Worm (Caenorhabditis elegans): Measurements from ENCODE around the gene gst-22.

gst-22 gene

ce11 chrV:16209837-16210236 is 22.2 kb downstream of the gst-22 start, which contains the start of gene oac-15:
oac-15 (minus strand) TSS chrV:16209937.
- TF ChIP-seq skn-1 (tag; optimal IDR thresholded peaks at IDR 0.05) (no peak), ceh-9 (tag; optimal IDR thresholded peaks at IDR 0.05) (no peak), lin-39 (tag; optimal IDR thresholded peaks at IDR 0.05) (no peak)

- TF ChIP-seq skn-1 (tag; optimal IDR thresholded peaks at IDR 0.05) = no peak
- no peak for TF ChIP-seq ztf-4 (tag; optimal IDR thresholded peaks at IDR 0.05)
- no peak for TF ChIP-seq eor-1 (tag; optimal IDR thresholded peaks at IDR 0.05)
- no peak for TF ChIP-seq nhr-237 (tag; optimal IDR thresholded peaks at IDR 0.05)
- TF ChIP-seq zag-1 (tag; optimal IDR thresholded peaks at IDR 0.05) = no peak
- TF ChIP-seq ceh-28 (tag; optimal IDR thresholded peaks at IDR 0.05) = no peak
- no peak for TF ChIP-seq nhr-43 (tag; optimal IDR thresholded peaks at IDR 0.05; ENCODE audit: poor library complexity, severe bottlenecking)
- TF ChIP-seq elt-2 (tag; optimal IDR thresholded peaks at IDR 0.05) = no peak
- no peak for TF ChIP-seq hmg-11 (tag; optimal IDR thresholded peaks at IDR 0.05)
- no peak for TF ChIP-seq nhr-23 (tag; optimal IDR thresholded peaks at IDR 0.05)
- no peak for TF ChIP-seq mdl-1 (tag; optimal IDR thresholded peaks at IDR 0.05)
- TF ChIP-seq fkh-10 (GFP tag; optimal IDR thresholded peaks at IDR 0.05) = no peak
- no peak for TF ChIP-seq lin-15B (tag; optimal IDR thresholded peaks at IDR 0.05)
- no peak for TF ChIP-seq nhr-76 (tag; optimal IDR thresholded peaks at IDR 0.05)
- TF ChIP-seq fos-1 (tag; optimal IDR thresholded peaks at IDR 0.05) = no peak
- no peak for TF ChIP-seq snpc-4 (tag; optimal IDR thresholded peaks at IDR 0.05)
- TF ChIP-seq elt-3 (tag; optimal IDR thresholded peaks at IDR 0.05) = no peak
- TF ChIP-seq nhr-11 (tag; optimal IDR thresholded peaks at IDR 0.05) = no peak
Observed at ce11 chrV:16204888-16205287, 27.2 kb downstream of the gst-22 start, which contains the start of gene irld-26. irld-26 (plus strand) TSS chrV:16205188.

ce11 chrV:16202618-16203017 is 29.5 kb downstream of the gst-22 start, which contains the start of gene F11A5.18:
F11A5.18 (plus strand) TSS chrV:16202918.
- TF ChIP-seq fos-1 (tag; optimal IDR thresholded peaks at IDR 0.05) (no peak), nhr-67 (tag; optimal IDR thresholded peaks at IDR 0.05) (no peak), nhr-237 (tag; optimal IDR thresholded peaks at IDR 0.05) (no peak), hmg-11 (tag; optimal IDR thresholded peaks at IDR 0.05) (no peak), tbx-2 (tag; optimal IDR thresholded peaks at IDR 0.05) (no peak), ztf-11 (tag; optimal IDR thresholded peaks at IDR 0.05) (no peak), unc-62 (GFP tag; optimal IDR thresholded peaks at IDR 0.05) (no peak), R02D3.7 (tag; optimal IDR thresholded peaks at IDR 0.05) (no peak), mml-1 (tag; optimal IDR thresholded peaks at IDR 0.05) (no peak), ceh-28 (tag; optimal IDR thresholded peaks at IDR 0.05) (no peak), fkh-2 (tag; optimal IDR thresholded peaks at IDR 0.05) (no peak), ama-1 (optimal IDR thresholded peaks at IDR 0.05) (no peak), ceh-16 (tag; optimal IDR thresholded peaks at IDR 0.05) (no peak), nhr-28 (tag; optimal IDR thresholded peaks at IDR 0.05) (no peak), nhr-25 (tag; optimal IDR thresholded peaks at IDR 0.05) (no peak), elt-1 (tag; optimal IDR thresholded peaks at IDR 0.05) (no peak), nhr-43 (tag; optimal IDR thresholded peaks at IDR 0.05; ENCODE audit: poor library complexity, severe bottlenecking) (no peak), eor-1 (tag; optimal IDR thresholded peaks at IDR 0.05) (no peak)

ce11 chrV:16201730-16202129 is 30.4 kb downstream of the gst-22 start, which contains the start of gene F11A5.17:
F11A5.17 (plus strand) TSS chrV:16202030.
- TF ChIP-seq lsy-12 (tag; optimal IDR thresholded peaks at IDR 0.05) (no peak), eor-1 (tag; optimal IDR thresholded peaks at IDR 0.05) (no peak), ZK546.5 (tag; optimal IDR thresholded peaks at IDR 0.05) (no peak), snpc-4 (tag; optimal IDR thresholded peaks at IDR 0.05) (no peak), elt-1 (tag; optimal IDR thresholded peaks at IDR 0.05) (no peak), fkh-2 (tag; optimal IDR thresholded peaks at IDR 0.05) (no peak), mdl-1 (tag; optimal IDR thresholded peaks at IDR 0.05) (no peak), nhr-28 (tag; optimal IDR thresholded peaks at IDR 0.05) (no peak), hmg-11 (tag; optimal IDR thresholded peaks at IDR 0.05) (no peak), ztf-11 (tag; optimal IDR thresholded peaks at IDR 0.05) (no peak)

- TF ChIP-seq nhr-43 (tag; optimal IDR thresholded peaks at IDR 0.05; ENCODE audit: poor library complexity, severe bottlenecking) (no peak), nhr-77 (tag; optimal IDR thresholded peaks at IDR 0.05) (no peak), ztf-11 (tag; optimal IDR thresholded peaks at IDR 0.05) (no peak), nhr-11 (tag; optimal IDR thresholded peaks at IDR 0.05) (no peak), ztf-4 (tag; optimal IDR thresholded peaks at IDR 0.05) (no peak), skn-1 (tag; optimal IDR thresholded peaks at IDR 0.05) (no peak), egl-27 (tag; optimal IDR thresholded peaks at IDR 0.05) (no peak)
Observed at ce11 chrV:16198016-16198415, 34.1 kb downstream of the gst-22 start, which contains the start of gene F11A5.5. F11A5.5 (plus strand) TSS chrV:16198316.
